Fruit fly (Drosophila melanogaster) whole organism, wandering third instar larva: Measurements from ENCODE around the gene CG14377.
A peak's percentile ranks its signal among the peaks of the same experiment; 100 is the strongest.

Experiments
- Abd-B ChIP-seq: fragments of >200 bp; optimal IDR thresholded peaks from 2 replicates; lab custom pipeline; 2017; ENCODE audit warnings: missing biosample characterization, missing genetic modification characterization
- CG32264 ChIP-seq: fragments of 200-800 bp; sonication (Bioruptor generic); optimal IDR thresholded peaks from 2 replicates; lab custom pipeline; 2016; ENCODE audit warnings: missing biosample characterization, missing genetic modification characterization
- CG9705 ChIP-seq: fragments of 200-800 bp; sonication (Bioruptor generic); optimal IDR thresholded peaks from 2 replicates; lab custom pipeline; 2018; ENCODE audit warnings: missing biosample characterization, mild to moderate bottlenecking, missing genetic modification characterization
- CrebA ChIP-seq: fragments of 200-800 bp; sonication (Bioruptor generic); optimal IDR thresholded peaks from 2 replicates; lab custom pipeline; 2016; ENCODE audit warnings: missing biosample characterization, mild to moderate bottlenecking, missing genetic modification characterization, borderline replicate concordance
- Dfd ChIP-seq: fragments of >200 bp; optimal IDR thresholded peaks from 2 replicates; lab custom pipeline; 2017; ENCODE audit warnings: missing biosample characterization, missing genetic modification characterization
- Dif ChIP-seq: fragments of 200-275, 200-300 bp; sonication (Bioruptor generic); optimal IDR thresholded peaks from 2 replicates; lab custom pipeline; 2018; ENCODE audit warnings: missing biosample characterization, missing genetic modification characterization; ENCODE audit not compliant: partially characterized antibody
- GATAd ChIP-seq: sonication (Bioruptor generic); optimal IDR thresholded peaks from 2 replicates; lab custom pipeline; 2016; ENCODE audit warnings: missing biosample characterization, missing genetic modification characterization
- HLH106 ChIP-seq: fragments of 200-800 bp; optimal IDR thresholded peaks from 3 replicates; lab custom pipeline; 2019; ENCODE audit warnings: missing biosample characterization, mild to moderate bottlenecking, missing genetic modification characterization, moderate library complexity
- Hnf4 ChIP-seq: fragments of 200-800 bp; sonication (Bioruptor generic); optimal IDR thresholded peaks from 2 replicates; lab custom pipeline; 2016; ENCODE audit warnings: missing biosample characterization, mild to moderate bottlenecking, missing genetic modification characterization
- Hr78 ChIP-seq: fragments of >200 bp; optimal IDR thresholded peaks from 2 replicates; lab custom pipeline; 2017; ENCODE audit warnings: missing biosample characterization, missing genetic modification characterization
- Hr83 ChIP-seq: fragments of 200-300 bp; sonication (Bioruptor generic); optimal IDR thresholded peaks from 2 replicates; lab custom pipeline; 2016; ENCODE audit warnings: missing biosample characterization, mild to moderate bottlenecking, missing genetic modification characterization, moderate library complexity; ENCODE audit not compliant: poor library complexity, severe bottlenecking
- Jra ChIP-seq: sonication (Bioruptor generic); optimal IDR thresholded peaks from 2 replicates; lab custom pipeline; 2016; ENCODE audit warnings: missing biosample characterization, missing genetic modification characterization
- Mio ChIP-seq: sonication (Bioruptor generic); optimal IDR thresholded peaks from 2 replicates; lab custom pipeline; 2016; ENCODE audit warnings: missing biosample characterization, missing genetic modification characterization
- Myc ChIP-seq: fragments of >200 bp; optimal IDR thresholded peaks from 2 replicates; lab custom pipeline; 2017
- N ChIP-seq: fragments of >200 bp; optimal IDR thresholded peaks from 2 replicates; lab custom pipeline; 2018; ENCODE audit warnings: missing biosample characterization, missing external identifiers, missing genetic modification characterization
- OdsH ChIP-seq: fragments of 200-800 bp; sonication (Bioruptor generic); optimal IDR thresholded peaks from 2 replicates; lab custom pipeline; 2016; ENCODE audit warnings: missing biosample characterization, mild to moderate bottlenecking, missing genetic modification characterization
- Rel ChIP-seq, 2 experiments: fragments of 200-800 bp; sonication (Bioruptor generic) in 1 of 2; optimal IDR thresholded peaks; 2 replicates in 1 of 2; 3 replicates in 1 of 2; lab custom pipeline; 2016 to 2019; ENCODE audit warnings: mild to moderate bottlenecking in 2 of 2, missing biosample characterization in 2 of 2, missing genetic modification characterization in 2 of 2, moderate library complexity in 1 of 2
- Sp1 ChIP-seq: fragments of 200-800 bp; sonication (Bioruptor generic); optimal IDR thresholded peaks from 3 replicates; lab custom pipeline; 2019; ENCODE audit warnings: missing biosample characterization, mild to moderate bottlenecking, missing genetic modification characterization, moderate library complexity
- Vsx2 ChIP-seq: fragments of 200-300, 225-300 bp; sonication (Bioruptor generic); optimal IDR thresholded peaks from 2 replicates; lab custom pipeline; 2018; ENCODE audit warnings: missing biosample characterization, missing genetic modification characterization; ENCODE audit not compliant: partially characterized antibody
- br ChIP-seq: fragments of 200-800 bp; sonication (Bioruptor generic); optimal IDR thresholded peaks from 2 replicates; lab custom pipeline; 2016; ENCODE audit warnings: missing biosample characterization, missing genetic modification characterization
- brk ChIP-seq: fragments of 200-800 bp; sonication (Bioruptor generic); optimal IDR thresholded peaks from 2 replicates; lab custom pipeline; 2016; ENCODE audit warnings: missing biosample characterization, mild to moderate bottlenecking, missing genetic modification characterization
- dl ChIP-seq, 2 experiments: fragments of 175-275, 200-275 bp in 1 of 2; fragments of 200-275 bp in 1 of 2; sonication (Bioruptor generic); optimal IDR thresholded peaks; lab custom pipeline; 2018; ENCODE audit warnings: mild to moderate bottlenecking in 2 of 2, missing biosample characterization in 2 of 2, missing genetic modification characterization in 2 of 2, moderate library complexity in 2 of 2; ENCODE audit not compliant: partially characterized antibody in 2 of 2, insufficient read depth in 1 of 2
- dmrt93B ChIP-seq: fragments of 200-800 bp; sonication (Bioruptor generic); optimal IDR thresholded peaks from 2 replicates; lab custom pipeline; 2018; ENCODE audit warnings: missing biosample characterization, mild to moderate bottlenecking, missing genetic modification characterization
- dsf ChIP-seq: sonication (Bioruptor generic); optimal IDR thresholded peaks from 2 replicates; lab custom pipeline; 2016; ENCODE audit warnings: missing biosample characterization, missing genetic modification characterization, borderline replicate concordance
- ey ChIP-seq: fragments of 200-800 bp; sonication (Bioruptor generic); optimal IDR thresholded peaks from 2 replicates; lab custom pipeline; 2016; ENCODE audit warnings: missing biosample characterization, missing genetic modification characterization
- foxo ChIP-seq, 2 experiments: fragments of 200-800 bp; sonication (Bioruptor generic); optimal IDR thresholded peaks; 2 replicates in 1 of 2; 3 replicates in 1 of 2; lab custom pipeline; 2016 to 2017; ENCODE audit warnings: missing biosample characterization in 2 of 2, missing genetic modification characterization in 2 of 2
- fru ChIP-seq: fragments of 200-800 bp; sonication (Bioruptor generic); optimal IDR thresholded peaks from 3 replicates; lab custom pipeline; 2016; ENCODE audit warnings: missing biosample characterization, mild to moderate bottlenecking, missing genetic modification characterization
- h ChIP-seq: fragments of 200-800 bp; sonication (Bioruptor generic); optimal IDR thresholded peaks from 3 replicates; lab custom pipeline; 2016; ENCODE audit warnings: missing biosample characterization, mild to moderate bottlenecking, missing genetic modification characterization
- jim ChIP-seq: fragments of 175-275, 200-325 bp; sonication (Bioruptor generic); optimal IDR thresholded peaks from 2 replicates; lab custom pipeline; 2016; ENCODE audit warnings: missing biosample characterization, mild to moderate bottlenecking, missing genetic modification characterization
- lola ChIP-seq: fragments of >200 bp; optimal IDR thresholded peaks from 2 replicates; lab custom pipeline; 2017; ENCODE audit warnings: missing biosample characterization, missing genetic modification characterization
- pan ChIP-seq: fragments of >200 bp; optimal IDR thresholded peaks from 2 replicates; lab custom pipeline; 2017
- psq ChIP-seq: fragments of 200-800 bp; sonication (Bioruptor generic); optimal IDR thresholded peaks from 3 replicates; lab custom pipeline; 2017; ENCODE audit warnings: missing biosample characterization, mild to moderate bottlenecking, missing genetic modification characterization, moderate library complexity
- rgr ChIP-seq: fragments of 200-800 bp; sonication (Bioruptor generic); optimal IDR thresholded peaks from 3 replicates; lab custom pipeline; 2016; ENCODE audit warnings: missing biosample characterization, mild to moderate bottlenecking, missing genetic modification characterization
- sage ChIP-seq: fragments of 200-800 bp; sonication (Bioruptor generic); optimal IDR thresholded peaks from 2 replicates; lab custom pipeline; 2016; ENCODE audit warnings: missing biosample characterization, mild to moderate bottlenecking, missing genetic modification characterization
- sv ChIP-seq: fragments of 200-800 bp; sonication (Bioruptor generic); optimal IDR thresholded peaks from 3 replicates; lab custom pipeline; 2016; ENCODE audit warnings: missing biosample characterization, missing genetic modification characterization
- tai ChIP-seq: sonication (Bioruptor generic); optimal IDR thresholded peaks from 2 replicates; lab custom pipeline; 2016; ENCODE audit warnings: missing biosample characterization, missing genetic modification characterization
- usp ChIP-seq: fragments of >200 bp; optimal IDR thresholded peaks from 2 replicates; lab custom pipeline; 2017; ENCODE audit warnings: missing biosample characterization, missing genetic modification characterization
- woc ChIP-seq: sonication (Bioruptor generic); optimal IDR thresholded peaks from 2 replicates; lab custom pipeline; 2016; ENCODE audit warnings: missing biosample characterization, mild to moderate bottlenecking, missing genetic modification characterization

Gene CG14377

dm6 chr3R:13395133-13395532 is 2.5 kb upstream of the CG14377 start, which contains the start of gene CCHa2:
TSS of gene CCHa2 (minus strand) at chr3R:13395197.
- TF ChIP-seq jim (GFP tag; lab: Kevin White, UChicago) = no peak
- peak; percentile 54 for TF ChIP-seq Dfd (GFP tag; lab: Kevin White, UChicago)

dm6 chr3R:13397040-13397439 is 595 bp upstream of the CG14377 start, which contains the start of gene CG14374:
TSS of gene CG14374 (minus strand) at chr3R:13397140.
- TF ChIP-seq Vsx2 (GFP tag; lab: Kevin White, UChicago) (no peak), Dif (GFP tag; lab: Kevin White, UChicago) (no peak), br (GFP tag; lab: Kevin White, UChicago) (no peak), Myc (lab: Kevin White, UChicago) (no peak), sage (GFP tag; lab: Kevin White, UChicago) (no peak), fru (GFP tag; lab: Kevin White, UChicago) (no peak), dsf (GFP tag; lab: Kevin White, UChicago) (no peak), CG9705 (GFP tag; lab: Kevin White, UChicago) (no peak), dmrt93B (GFP tag; lab: Kevin White, UChicago) (no peak), rgr (GFP tag; lab: Kevin White, UChicago) (no peak), GATAd (GFP tag; lab: Kevin White, UChicago) (no peak)

dm6 chr3R:13400902-13401721 is 3.5 kb downstream of the CG14377 start:
- TF ChIP-seq dl (GFP tag; optimal IDR thresholded peaks at IDR 0.05; lab: Kevin White, UChicago; ENCODE audit: insufficient read depth in 1 of 2, partially characterized antibody in 2 of 2) = no peak
- TF ChIP-seq Dfd (GFP tag; lab: Kevin White, UChicago) = no peak
- peak; percentile 85 for TF ChIP-seq Jra (GFP tag; lab: Kevin White, UChicago)
- TF ChIP-seq br (GFP tag; lab: Kevin White, UChicago) = peak; percentile 95
- TF ChIP-seq HLH106 (tag; lab: Kevin White, UChicago) = peak; percentile 93
- TF ChIP-seq Myc (lab: Kevin White, UChicago) = no peak
- TF ChIP-seq N (GFP tag; lab: Kevin White, UChicago) = no peak
- TF ChIP-seq GATAd (GFP tag; lab: Kevin White, UChicago) = no peak
- no peak for TF ChIP-seq jim (GFP tag; lab: Kevin White, UChicago)
- peak; percentile 73 for TF ChIP-seq dsf (GFP tag; lab: Kevin White, UChicago)
- no peak for TF ChIP-seq pan (lab: Kevin White, UChicago)
- TF ChIP-seq h = peak; percentile 94
- TF ChIP-seq sv (GFP tag; lab: Kevin White, UChicago) = peak; percentile 85
- TF ChIP-seq brk (GFP tag; lab: Kevin White, UChicago) = peak; percentile 80
- TF ChIP-seq Abd-B = no peak
- no peak for TF ChIP-seq lola (GFP tag; lab: Kevin White, UChicago)
- no peak for TF ChIP-seq Hr78 (GFP tag; lab: Kevin White, UChicago)
- TF ChIP-seq ey (GFP tag; lab: Kevin White, UChicago) = peak; percentile 94
- TF ChIP-seq Hr83 (GFP tag; lab: Kevin White, UChicago) = no peak
- peak; percentile 95 for TF ChIP-seq OdsH
- peak; percentile 91 for TF ChIP-seq Hnf4 (GFP tag; lab: Kevin White, UChicago)
- peak; percentile 27 for TF ChIP-seq CrebA (GFP tag; lab: Kevin White, UChicago)
- TF ChIP-seq Sp1 = peak; percentile 95
- TF ChIP-seq sage (GFP tag; lab: Kevin White, UChicago) = peak; percentile 86
- TF ChIP-seq dmrt93B (GFP tag; lab: Kevin White, UChicago) = peak; percentile 81
- no peak for TF ChIP-seq usp (GFP tag; lab: Kevin White, UChicago)
- TF ChIP-seq tai = peak; percentile 76
- TF ChIP-seq foxo (GFP tag; optimal IDR thresholded peaks at IDR 0.05; lab: Kevin White, UChicago) = peak; percentile 68 to 94
- TF ChIP-seq rgr (GFP tag; lab: Kevin White, UChicago) = peak; percentile 93
- TF ChIP-seq Mio = peak; percentile 24
- peak; percentile 76 for TF ChIP-seq CG32264 (GFP tag; lab: Kevin White, UChicago)
- peak; percentile 31 for TF ChIP-seq Rel (GFP tag; optimal IDR thresholded peaks at IDR 0.05; lab: Kevin White, UChicago)
- TF ChIP-seq Rel (tag; optimal IDR thresholded peaks at IDR 0.05; lab: Kevin White, UChicago) = peak; percentile 65
- peak; percentile 47 for TF ChIP-seq Vsx2 (GFP tag; lab: Kevin White, UChicago)
- peak; percentile 81 for TF ChIP-seq CG9705 (GFP tag; lab: Kevin White, UChicago)
- TF ChIP-seq woc (GFP tag; lab: Kevin White, UChicago) = peak; percentile 92
- peak; percentile 90 for TF ChIP-seq psq
- peak; percentile 59 for TF ChIP-seq Dif (GFP tag; lab: Kevin White, UChicago)
- peak; percentile 95 for TF ChIP-seq fru (GFP tag; lab: Kevin White, UChicago)
